Worm (Caenorhabditis elegans) whole organism, L2 larva: Measurements from ENCODE around the gene srr-6.
"Not testable (repeated sequence)": the region's sequence is repeated elsewhere in the genome, so short reads cannot be mapped to it uniquely, and the experiment has no call there.

ENCODE experiments used
- C34F6.9 ChIP-seq: fragments of 150-350 bp; optimal IDR thresholded peaks from 2 replicates; lab custom pipeline; 2014; ENCODE audit warnings: missing biosample characterization, missing genetic modification characterization
- F13H6.1 ChIP-seq: sonication (generic microtip); optimal IDR thresholded peaks from 2 replicates; lab custom pipeline; 2016; ENCODE audit warnings: missing genetic modification characterization, missing compliant biosample characterization
- R02D3.7 ChIP-seq: fragments of 150-350 bp; optimal IDR thresholded peaks from 2 replicates; lab custom pipeline; 2014; ENCODE audit warnings: missing biosample characterization, missing genetic modification characterization
- Y55F3AM.14 ChIP-seq: fragments of 200-800 bp; sonication (Bioruptor generic); optimal IDR thresholded peaks from 2 replicates; lab custom pipeline; 2018; ENCODE audit warnings: mild to moderate bottlenecking, missing genetic modification characterization, missing compliant biosample characterization
- ZK546.5 ChIP-seq: sonication (generic microtip); optimal IDR thresholded peaks from 2 replicates; lab custom pipeline; 2017; ENCODE audit warnings: missing biosample characterization, missing genetic modification characterization
- alr-1 ChIP-seq: fragments of 150-350 bp; optimal IDR thresholded peaks from 2 replicates; lab custom pipeline; 2014; ENCODE audit warnings: missing biosample characterization, missing genetic modification characterization
- aly-2 ChIP-seq: fragments of 150-350 bp; optimal IDR thresholded peaks from 2 replicates; lab custom pipeline; 2014; ENCODE audit warnings: missing biosample characterization, missing genetic modification characterization
- ama-1 ChIP-seq: fragments of 150-350 bp; optimal IDR thresholded peaks from 2 replicates; lab custom pipeline; 2018; ENCODE audit warnings: inconsistent platforms
- blmp-1 ChIP-seq: sonication (generic microtip); optimal IDR thresholded peaks from 2 replicates; lab custom pipeline; 2017; ENCODE audit warnings: missing genetic modification characterization, mild to moderate bottlenecking, missing compliant biosample characterization, antibody characterized with exemption, moderate library complexity; ENCODE audit not compliant: insufficient read depth
- ceh-16 ChIP-seq: fragments of 150-350 bp; optimal IDR thresholded peaks from 2 replicates; lab custom pipeline; 2014; ENCODE audit warnings: missing biosample characterization, missing genetic modification characterization
- ceh-82 ChIP-seq: fragments of 150-350 bp; optimal IDR thresholded peaks from 2 replicates; lab custom pipeline; 2014; ENCODE audit warnings: missing biosample characterization, missing genetic modification characterization
- crh-2 ChIP-seq: sonication (generic microtip); optimal IDR thresholded peaks from 2 replicates; lab custom pipeline; 2017; ENCODE audit warnings: missing biosample characterization, missing genetic modification characterization
- dmd-4 ChIP-seq: sonication (generic microtip); optimal IDR thresholded peaks from 2 replicates; lab custom pipeline; 2017; ENCODE audit warnings: missing biosample characterization, missing genetic modification characterization
- egl-27 ChIP-seq: sonication (generic microtip); optimal IDR thresholded peaks from 3 replicates; lab custom pipeline; 2017; ENCODE audit warnings: missing biosample characterization, missing genetic modification reagents, missing genetic modification characterization
- elt-1 ChIP-seq: fragments of 150-350 bp; optimal IDR thresholded peaks from 2 replicates; lab custom pipeline; 2014; ENCODE audit warnings: missing biosample characterization, missing genetic modification characterization
- elt-3 ChIP-seq: sonication (generic microtip); optimal IDR thresholded peaks from 2 replicates; lab custom pipeline; 2017; ENCODE audit warnings: missing biosample characterization, missing genetic modification characterization
- fos-1 ChIP-seq: fragments of 150-350 bp; optimal IDR thresholded peaks from 2 replicates; lab custom pipeline; 2014; ENCODE audit warnings: missing biosample characterization, missing genetic modification characterization
- gmeb-1 ChIP-seq: fragments of 150-350 bp; optimal IDR thresholded peaks from 2 replicates; lab custom pipeline; 2014; ENCODE audit warnings: missing biosample characterization, missing genetic modification characterization
- lin-11 ChIP-seq: fragments of 150-350 bp; sonication (generic microtip); optimal IDR thresholded peaks from 2 replicates; lab custom pipeline; 2014; ENCODE audit warnings: missing biosample characterization, missing genetic modification characterization, inconsistent platforms, mixed read lengths
- lsy-2 ChIP-seq, 2 experiments: fragments of 150-350 bp in 1 of 2; sonication (generic microtip) in 1 of 2; optimal IDR thresholded peaks; 2 replicates each; lab custom pipeline; 2014 to 2017; ENCODE audit warnings: missing biosample characterization in 2 of 2, missing genetic modification characterization in 2 of 2
- mab-5 ChIP-seq: fragments of 150-350 bp; optimal IDR thresholded peaks from 2 replicates; lab custom pipeline; 2014; ENCODE audit warnings: missing biosample characterization, missing genetic modification characterization
- mbf-1 ChIP-seq: sonication (generic microtip); optimal IDR thresholded peaks from 2 replicates; lab custom pipeline; 2017; ENCODE audit warnings: missing biosample characterization, missing genetic modification characterization
- nhr-10 ChIP-seq: sonication (generic microtip); optimal IDR thresholded peaks from 2 replicates; lab custom pipeline; 2017; ENCODE audit warnings: missing biosample characterization, missing genetic modification characterization
- nhr-11 ChIP-seq: fragments of 150-350 bp; optimal IDR thresholded peaks from 2 replicates; lab custom pipeline; 2014; ENCODE audit warnings: missing biosample characterization, missing genetic modification characterization
- nhr-12 ChIP-seq: fragments of 150-350 bp; optimal IDR thresholded peaks from 2 replicates; lab custom pipeline; 2014; ENCODE audit warnings: missing biosample characterization, missing genetic modification characterization
- nhr-129 ChIP-seq: fragments of 150-350 bp; optimal IDR thresholded peaks from 2 replicates; lab custom pipeline; 2014; ENCODE audit warnings: missing biosample characterization, missing genetic modification characterization
- nhr-21 ChIP-seq: fragments of 150-350 bp; optimal IDR thresholded peaks from 2 replicates; lab custom pipeline; 2014; ENCODE audit warnings: missing biosample characterization, missing genetic modification characterization
- nhr-23 ChIP-seq: fragments of 150-350 bp; optimal IDR thresholded peaks from 2 replicates; lab custom pipeline; 2014; ENCODE audit warnings: missing biosample characterization, missing genetic modification reagents, missing genetic modification characterization
- nhr-237 ChIP-seq: fragments of 150-350 bp; optimal IDR thresholded peaks from 2 replicates; lab custom pipeline; 2014; ENCODE audit warnings: missing biosample characterization, missing genetic modification characterization
- nhr-25 ChIP-seq: fragments of 150-350 bp; sonication (generic microtip); optimal IDR thresholded peaks from 3 replicates; lab custom pipeline; 2014; ENCODE audit warnings: missing biosample characterization, missing genetic modification characterization
- nhr-6 ChIP-seq: fragments of 150-350 bp; optimal IDR thresholded peaks from 2 replicates; lab custom pipeline; 2014; ENCODE audit warnings: missing biosample characterization, missing genetic modification characterization
- nhr-77 ChIP-seq: fragments of 150-350 bp; optimal IDR thresholded peaks from 2 replicates; lab custom pipeline; 2014; ENCODE audit warnings: missing biosample characterization, missing genetic modification characterization
- peb-1 ChIP-seq: fragments of 150-350 bp; optimal IDR thresholded peaks from 2 replicates; lab custom pipeline; 2014; ENCODE audit warnings: missing biosample characterization, missing genetic modification characterization
- sem-4 ChIP-seq: fragments of 150-350 bp; optimal IDR thresholded peaks from 2 replicates; lab custom pipeline; 2014; ENCODE audit warnings: missing biosample characterization, missing genetic modification reagents, missing genetic modification characterization
- skn-1 ChIP-seq: sonication (generic microtip); optimal IDR thresholded peaks from 2 replicates; lab custom pipeline; 2017; ENCODE audit warnings: missing biosample characterization, missing genetic modification characterization
- sma-9 ChIP-seq, 2 experiments: fragments of 150-350 bp in 1 of 2; sonication (generic microtip) in 1 of 2; optimal IDR thresholded peaks; 2 replicates each; lab custom pipeline; 2014 to 2016; ENCODE audit warnings: missing genetic modification characterization in 2 of 2, mild to moderate bottlenecking in 1 of 2, missing biosample characterization in 1 of 2, missing compliant biosample characterization in 1 of 2, missing genetic modification reagents in 1 of 2, moderate library complexity in 1 of 2
- unc-39 ChIP-seq: fragments of 150-350 bp; optimal IDR thresholded peaks from 2 replicates; lab custom pipeline; 2014; ENCODE audit warnings: missing biosample characterization, missing genetic modification characterization
- unc-55 ChIP-seq: fragments of 150-350 bp; sonication (generic microtip); optimal IDR thresholded peaks from 3 replicates; lab custom pipeline; 2014; ENCODE audit warnings: missing biosample characterization, missing genetic modification reagents, missing genetic modification characterization
- unc-62 ChIP-seq: fragments of 150-350 bp; optimal IDR thresholded peaks from 2 replicates; lab custom pipeline; 2014; ENCODE audit warnings: missing biosample characterization, missing genetic modification reagents, missing genetic modification characterization
- ztf-1 ChIP-seq: fragments of 200-800 bp; sonication (Bioruptor generic); conservative IDR thresholded peaks from 2 replicates; pipeline ENCODE4 v1.3.6; 2022; ENCODE audit warnings: missing genetic modification characterization, missing compliant biosample characterization
- ztf-11 ChIP-seq: sonication (generic microtip); optimal IDR thresholded peaks from 2 replicates; lab custom pipeline; 2017; ENCODE audit warnings: missing biosample characterization, missing genetic modification characterization
- ztf-4 ChIP-seq: fragments of 150-350 bp; optimal IDR thresholded peaks from 2 replicates; lab custom pipeline; 2014; ENCODE audit warnings: missing biosample characterization, missing genetic modification characterization

The srr-6 gene

DNA sequence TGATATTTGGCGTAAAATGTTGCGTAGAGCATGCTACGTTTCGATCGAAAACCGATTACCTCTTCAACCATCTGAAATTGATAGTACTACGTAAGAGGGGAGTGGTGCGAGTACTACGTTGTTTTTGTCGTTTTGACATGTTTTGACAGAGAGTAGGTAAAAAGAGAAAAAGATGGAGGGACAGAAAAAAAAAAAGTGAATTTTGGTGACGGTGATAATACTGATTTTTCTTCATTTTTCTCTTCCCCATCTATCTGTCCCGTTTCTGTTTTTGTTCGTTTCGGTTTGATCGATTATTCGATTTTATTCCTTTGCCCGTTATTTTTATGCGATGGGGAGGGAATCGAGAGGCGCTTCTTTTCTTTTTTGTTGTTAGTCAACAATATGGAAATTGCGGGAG is 28.3 kb downstream of the srr-6 start, which contains the start of gene K11D12.8:
Gene K11D12.8, minus strand, starts transcription at position 77 of the 400 bp plus-strand sequence.
- TF ChIP-seq unc-55 (no peak), lsy-2 (tag; optimal IDR thresholded peaks at IDR 0.05; lab: Kevin White, UChicago) (no peak), nhr-21 (tag; lab: Kevin White, UChicago) (no peak), skn-1 (tag; lab: Kevin White, UChicago) (no peak), F13H6.1 (no peak), C34F6.9 (tag; lab: Kevin White, UChicago) (no peak), ztf-11 (tag; lab: Kevin White, UChicago) (no peak), egl-27 (tag; lab: Kevin White, UChicago) (no peak), elt-1 (no peak)

ce11 chrV:5046103-5046502 is 33.5 kb downstream of the srr-6 start, which contains the start of gene exc-14:
exc-14 (minus strand) TSS chrV:5046203.
- TF ChIP-seq sem-4 (tag; lab: Kevin White, UChicago): no peak
- no peak for TF ChIP-seq nhr-21 (tag; lab: Kevin White, UChicago)
- TF ChIP-seq aly-2 (tag; lab: Kevin White, UChicago): no peak

DNA sequence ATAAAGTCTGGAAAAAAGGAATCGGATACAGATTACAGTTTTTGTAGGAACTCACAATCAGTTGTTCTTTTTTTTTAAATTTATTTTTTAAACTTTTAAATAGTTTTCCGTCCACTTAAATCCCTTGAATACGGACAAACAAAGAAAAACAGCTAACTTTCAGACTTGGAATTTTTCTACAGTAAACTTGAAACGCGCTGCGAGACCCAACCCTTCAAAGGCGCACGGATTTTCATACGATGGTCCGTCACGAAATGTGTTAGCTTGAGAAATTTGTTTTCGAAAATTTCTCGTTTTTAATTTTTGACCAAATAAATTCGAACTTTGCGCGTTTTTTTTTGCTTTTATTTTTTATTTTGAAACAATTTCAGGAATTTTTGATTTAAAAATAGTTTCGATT is 34.0 kb downstream of the srr-6 start:
- TF ChIP-seq unc-62 (GFP tag; lab: Kevin White, UChicago) (no peak), ztf-4 (tag; lab: Kevin White, UChicago) (no peak), peb-1 (tag; lab: Kevin White, UChicago) (no peak), nhr-12 (no peak), nhr-77 (no peak), nhr-10 (tag; lab: Kevin White, UChicago) (no peak), nhr-237 (tag; lab: Kevin White, UChicago) (no peak), ceh-82 (tag; lab: Kevin White, UChicago) (no peak), mbf-1 (tag; lab: Kevin White, UChicago) (no peak), nhr-129 (tag; lab: Kevin White, UChicago) (no peak)
- TF ChIP-seq, all 48 proteins: peak for 0

ce11 chrV:5047230-5047629 is 34.6 kb downstream of the srr-6 start:
- peak; percentile 33 for TF ChIP-seq sma-9 (GFP tag; optimal IDR thresholded peaks at IDR 0.05; lab: Kevin White, UChicago)
- not testable (repeated sequence) for TF ChIP-seq sma-9 (tag; optimal IDR thresholded peaks at IDR 0.05; lab: Kevin White, UChicago)

DNA sequence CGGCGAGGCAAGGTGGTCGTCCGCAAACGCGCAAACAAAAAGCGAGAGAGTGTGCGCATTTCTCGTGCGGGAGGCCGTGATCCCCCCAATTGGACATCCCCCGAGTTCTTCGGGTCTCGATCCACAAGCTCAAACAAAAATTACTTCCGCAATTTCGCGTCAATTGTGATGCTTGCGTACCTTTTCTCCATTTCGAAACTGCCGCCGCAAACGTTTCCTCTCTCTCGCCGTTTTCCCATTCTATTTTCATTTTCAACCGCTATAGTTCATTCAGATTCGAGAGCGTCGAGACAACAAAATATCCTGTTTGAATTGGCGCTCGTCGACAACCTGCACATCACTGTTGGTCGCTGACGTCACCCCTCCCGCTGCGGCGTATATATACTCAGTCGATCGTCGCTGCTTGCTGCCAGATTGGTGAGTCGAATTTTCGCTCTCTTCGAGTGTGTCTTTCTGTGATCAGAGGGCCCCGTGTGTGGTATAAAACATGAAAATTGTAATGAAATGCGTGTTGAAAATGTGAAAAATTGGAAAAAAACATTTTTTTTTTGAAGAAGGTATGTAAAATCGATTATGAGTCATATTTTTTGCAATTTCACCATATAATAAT is 36.8 kb downstream of the srr-6 start, which contains the start of the genes pqn-51 and K11D12.14:
Gene pqn-51, plus strand, starts transcription at position 275 of the 610 bp plus-strand sequence.
Gene K11D12.14, plus strand, starts transcription at position 304 of the 610 bp plus-strand sequence.
- TF ChIP-seq unc-39 (tag; lab: Kevin White, UChicago) (no peak), nhr-129 (tag; lab: Kevin White, UChicago) (peak; percentile 97), elt-1 (no peak), F13H6.1 (peak; percentile 98), peb-1 (tag; lab: Kevin White, UChicago) (no peak), ztf-1 (no peak), unc-62 (GFP tag; lab: Kevin White, UChicago) (peak; percentile 35), lin-11 (tag; lab: Kevin White, UChicago) (peak; percentile 92), ztf-4 (tag; lab: Kevin White, UChicago) (peak; percentile 89), gmeb-1 (tag; lab: Kevin White, UChicago) (peak; percentile 92), ama-1 (lab: Kevin White, UChicago) (peak; percentile 98), skn-1 (tag; lab: Kevin White, UChicago) (no peak), nhr-77 (no peak), sem-4 (tag; lab: Kevin White, UChicago) (peak; percentile 90), fos-1 (tag; lab: Kevin White, UChicago) (peak; percentile 92), crh-2 (tag; lab: Kevin White, UChicago) (peak; percentile 95), nhr-11 (tag; lab: Kevin White, UChicago) (no peak), alr-1 (no peak), nhr-6 (peak; percentile 88), egl-27 (tag; lab: Kevin White, UChicago) (peak; percentile 86), sma-9 (GFP tag; optimal IDR thresholded peaks at IDR 0.05; lab: Kevin White, UChicago) (peak; percentile 90), sma-9 (tag; optimal IDR thresholded peaks at IDR 0.05; lab: Kevin White, UChicago) (peak; percentile 47), nhr-25 (tag; lab: Kevin White, UChicago) (peak; percentile 90), nhr-10 (tag; lab: Kevin White, UChicago) (peak; percentile 15), aly-2 (tag; lab: Kevin White, UChicago) (no peak), Y55F3AM.14 (GFP tag; lab: Kevin White, UChicago) (peak; percentile 98), C34F6.9 (tag; lab: Kevin White, UChicago) (peak; percentile 96), nhr-12 (no peak), mab-5 (peak; percentile 64), nhr-23 (tag; lab: Kevin White, UChicago) (no peak), unc-55 (peak; percentile 91), R02D3.7 (tag; lab: Kevin White, UChicago) (peak; percentile 1), ZK546.5 (tag; lab: Kevin White, UChicago) (peak; percentile 95), dmd-4 (tag; lab: Kevin White, UChicago) (no peak), ztf-11 (tag; lab: Kevin White, UChicago) (no peak), elt-3 (no peak), ceh-16 (peak; percentile 48), nhr-21 (tag; lab: Kevin White, UChicago) (peak; percentile 94), blmp-1 (tag; lab: Kevin White, UChicago) (peak; percentile 79)
